Fruit fly (Drosophila melanogaster) whole organism, embryonic: ENCODE measurements around the gene unc79.

Source experiments
- Atf6 ChIP-seq: fragments of 200-800 bp; sonication (Bioruptor generic); IDR thresholded peaks from 2 replicates; pipeline ENCODE4 v1.3.6; 2022; ENCODE audit warnings: missing biosample characterization, missing genetic modification characterization
- CG12104 ChIP-seq: fragments of 200-800 bp; sonication (Bioruptor generic); optimal IDR thresholded peaks from 3 replicates; lab custom pipeline; 2016; ENCODE audit warnings: missing biosample characterization, missing genetic modification characterization
- MESR4 ChIP-seq: fragments of 200-800 bp; sonication (Bioruptor generic); optimal IDR thresholded peaks from 2 replicates; lab custom pipeline; 2018; ENCODE audit warnings: missing biosample characterization, mild to moderate bottlenecking, missing genetic modification characterization, moderate library complexity
- chif ChIP-seq, 2 experiments: fragments of 200-800 bp; sonication (Bioruptor generic); optimal IDR thresholded peaks; 3 replicates each; lab custom pipeline; 2016; ENCODE audit warnings: missing biosample characterization in 2 of 2, missing genetic modification characterization in 2 of 2

DNA sequence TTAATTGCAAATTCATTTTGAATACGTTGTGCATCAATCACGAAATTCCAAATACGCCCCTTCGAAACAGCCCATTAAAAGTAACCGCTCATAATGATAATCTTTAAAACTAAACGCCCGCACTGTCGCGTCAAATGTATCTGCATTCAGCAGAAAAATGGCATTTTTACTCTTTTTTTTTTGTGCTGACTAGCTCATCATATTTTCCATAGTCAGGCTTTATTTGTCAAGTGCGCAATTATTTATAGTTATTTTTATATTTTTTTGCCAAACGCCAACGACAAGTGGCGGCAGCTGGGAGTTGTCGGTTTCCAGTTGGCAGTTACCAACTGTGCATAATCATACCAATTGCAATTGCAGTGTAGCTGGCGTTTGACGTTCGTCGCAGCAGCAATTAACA lies 10.5 kb upstream of the unc79 start, which contains the start of gene CG14280:
- TF ChIP-seq MESR4 (GFP tag; lab: Kevin White, UChicago) (no peak), chif (GFP tag; optimal IDR thresholded peaks at IDR 0.05; lab: Kevin White, UChicago) (no peak), Atf6 (GFP tag; lab: Robert Waterston, UW) (no peak), CG12104 (GFP tag; lab: Kevin White, UChicago) (no peak)
